ENCODE assay signal across 1 fruit fly cellular context in genomic region chrX:14839047-14839446, dm6.
A peak's percentile ranks its signal among the peaks of the same experiment; 100 is the strongest.
TF ChIP-seq lines count a peak whose summit lies in the region.

Gene CG32590, minus strand, starts transcription at chrX:14839106.
Gene Flo2, plus strand, starts transcription at chrX:14839376.

TF ChIP-seq in whole organism, embryonic, 481 proteins besides CTCF, POLR2A, EP300 and RAD21 (continued from another document):
- TF ChIP-seq otp (GFP tag; IDR thresholded peaks at IDR 0.05; lab: Robert Waterston, UW), result peak; percentile 71; the same call in 1 of the 3 replicates
- TF ChIP-seq twi (tag; optimal IDR thresholded peaks at IDR 0.05; lab: Kevin White, UChicago), result peak; percentile 25
- peak; percentile 72; the same call in 2 of the 3 replicates for TF ChIP-seq Optix (GFP tag; IDR thresholded peaks at IDR 0.05; lab: Robert Waterston, UW)
- peak; percentile 81 for TF ChIP-seq CG3847 (GFP tag; IDR thresholded peaks at IDR 0.05; lab: Robert Waterston, UW)
- TF ChIP-seq CG6813 (GFP tag; optimal IDR thresholded peaks at IDR 0.05; lab: Kevin White, UChicago), result no peak
- TF ChIP-seq Dip3 (GFP tag; optimal IDR thresholded peaks at IDR 0.05; lab: Kevin White, UChicago), result peak; percentile 76
- TF ChIP-seq mam (GFP tag; optimal IDR thresholded peaks at IDR 0.05; lab: Kevin White, UChicago), result peak; percentile 85
- peak; percentile 71 for TF ChIP-seq CG4854 (GFP tag; optimal IDR thresholded peaks at IDR 0.05; lab: Kevin White, UChicago)
- peak; percentile 12 for TF ChIP-seq nerfin-1 (tag; optimal IDR thresholded peaks at IDR 0.05; lab: Kevin White, UChicago)
- peak; percentile 69 for TF ChIP-seq B-H2 (GFP tag; optimal IDR thresholded peaks at IDR 0.05; lab: Kevin White, UChicago)
- peak; percentile 21 for TF ChIP-seq Ravus (GFP tag; IDR thresholded peaks at IDR 0.05; lab: Robert Waterston, UW)
- TF ChIP-seq CG33213 (GFP tag; optimal IDR thresholded peaks at IDR 0.05; lab: Kevin White, UChicago), result peak; percentile 45
- peak; percentile 13 for TF ChIP-seq emc (GFP tag; optimal IDR thresholded peaks at IDR 0.05; lab: Kevin White, UChicago)
- TF ChIP-seq Pdp1 (GFP tag; optimal IDR thresholded peaks at IDR 0.05; lab: Kevin White, UChicago), result peak; percentile 77
- TF ChIP-seq Mes4 (GFP tag; optimal IDR thresholded peaks at IDR 0.05; lab: Kevin White, UChicago), result peak; percentile 54
- TF ChIP-seq CG14667 (GFP tag; IDR thresholded peaks at IDR 0.05; lab: Robert Waterston, UW), result peak; percentile 72
- TF ChIP-seq slbo (GFP tag; IDR thresholded peaks at IDR 0.05; lab: Robert Waterston, UW), result peak; percentile 94
- peak; percentile 94 for TF ChIP-seq Dbx (GFP tag; IDR thresholded peaks at IDR 0.05; lab: Robert Waterston, UW)
- peak; percentile 84 for TF ChIP-seq Rfx (GFP tag; IDR thresholded peaks at IDR 0.05; lab: Robert Waterston, UW)
- peak; percentile 13 for TF ChIP-seq CG12104 (GFP tag; optimal IDR thresholded peaks at IDR 0.05; lab: Kevin White, UChicago)
- peak; percentile 48 for TF ChIP-seq trh (GFP tag; optimal IDR thresholded peaks at IDR 0.05; lab: Kevin White, UChicago)
- peak; percentile 99 for TF ChIP-seq HLH4C (GFP tag; IDR thresholded peaks at IDR 0.05; lab: Robert Waterston, UW; ENCODE audit: partially characterized antibody)
- TF ChIP-seq CG3995 (GFP tag; optimal IDR thresholded peaks at IDR 0.05; lab: Kevin White, UChicago), result peak; percentile 3
- peak; percentile 70 for TF ChIP-seq unpg (GFP tag; optimal IDR thresholded peaks at IDR 0.05; lab: Kevin White, UChicago)
- TF ChIP-seq cato (GFP tag; optimal IDR thresholded peaks at IDR 0.05; lab: Kevin White, UChicago; ENCODE audit: borderline replicate concordance), result peak; percentile 50
- peak; percentile 61 for TF ChIP-seq CG13296 (GFP tag; optimal IDR thresholded peaks at IDR 0.05; lab: Kevin White, UChicago)
- no peak for TF ChIP-seq schlank (tag; optimal IDR thresholded peaks at IDR 0.05; lab: Kevin White, UChicago)
- TF ChIP-seq aop (GFP tag; IDR thresholded peaks at IDR 0.05; lab: Robert Waterston, UW), result 0 out of 2 replicates have a peak, but pooled peaks have one; percentile 9
- TF ChIP-seq sim (GFP tag; IDR thresholded peaks at IDR 0.05; lab: Robert Waterston, UW), result peak; percentile 47; the same call in 1 of the 2 replicates
- TF ChIP-seq CG3726 (GFP tag; IDR thresholded peaks at IDR 0.05; lab: Robert Waterston, UW), result no peak
- TF ChIP-seq lab (GFP tag; optimal IDR thresholded peaks at IDR 0.05; lab: Kevin White, UChicago), result peak; percentile 78
- TF ChIP-seq Oaz (GFP tag; IDR thresholded peaks at IDR 0.05; lab: Robert Waterston, UW), result peak; percentile 72; the same call in 1 of the 2 replicates
- TF ChIP-seq Hr51 (GFP tag; optimal IDR thresholded peaks at IDR 0.05; lab: Kevin White, UChicago), result peak; percentile 39 to 74
- no peak for TF ChIP-seq ATbp (GFP tag; optimal IDR thresholded peaks at IDR 0.05; lab: Kevin White, UChicago)
- peak; percentile 52; the same call in 2 of the 3 replicates for TF ChIP-seq dysf (GFP tag; IDR thresholded peaks at IDR 0.05; lab: Robert Waterston, UW)
- peak; percentile 55 for TF ChIP-seq Max (GFP tag; optimal IDR thresholded peaks at IDR 0.05; lab: Kevin White, UChicago)
- TF ChIP-seq CG9215 (GFP tag; IDR thresholded peaks at IDR 0.05; lab: Robert Waterston, UW), result peak; percentile 82
- peak; percentile 96 for TF ChIP-seq Med (GFP tag; lab: Kevin White, UChicago)
